Worm (Caenorhabditis elegans): ENCODE data around the gene W10G11.2.

Gene W10G11.2

ce11 chrII:3567576-3567975 is 6.1 kb upstream of the W10G11.2 start:
- TF ChIP-seq elt-2 (tag; optimal IDR thresholded peaks at IDR 0.05) (peak; percentile 45), lin-39 (tag; optimal IDR thresholded peaks at IDR 0.05) (peak; percentile 16)

- TF ChIP-seq aly-2 (tag; optimal IDR thresholded peaks at IDR 0.05): no peak
- TF ChIP-seq ceh-82 (tag; optimal IDR thresholded peaks at IDR 0.05): no peak
- TF ChIP-seq elt-1 (tag; optimal IDR thresholded peaks at IDR 0.05): no peak
- TF ChIP-seq nfya-1 (tag; optimal IDR thresholded peaks at IDR 0.05; ENCODE audit: insufficient read depth): no peak
- TF ChIP-seq daf-12 (tag; optimal IDR thresholded peaks at IDR 0.05): no peak
- TF ChIP-seq sea-2 (GFP tag; optimal IDR thresholded peaks at IDR 0.05): no peak
- no peak for TF ChIP-seq elt-2 (tag; optimal IDR thresholded peaks at IDR 0.05)
- TF ChIP-seq ZK546.5 (tag; optimal IDR thresholded peaks at IDR 0.05): no peak
- no peak for TF ChIP-seq unc-39 (tag; optimal IDR thresholded peaks at IDR 0.05)
- TF ChIP-seq nhr-77 (tag; optimal IDR thresholded peaks at IDR 0.05): no peak
- no peak for TF ChIP-seq hmg-11 (tag; optimal IDR thresholded peaks at IDR 0.05)
- no peak for TF ChIP-seq pqm-1 (tag; optimal IDR thresholded peaks at IDR 0.05)
- no peak for TF ChIP-seq lin-39 (tag; optimal IDR thresholded peaks at IDR 0.05)
- TF ChIP-seq eor-1 (tag; optimal IDR thresholded peaks at IDR 0.05): no peak
- TF ChIP-seq jun-1 (tag; optimal IDR thresholded peaks at IDR 0.05): no peak
- TF ChIP-seq tbx-2 (tag; optimal IDR thresholded peaks at IDR 0.05): no peak
- no peak for TF ChIP-seq ceh-16 (tag; optimal IDR thresholded peaks at IDR 0.05)
Measured at ce11 chrII:3567066-3567465, 5.6 kb upstream of the W10G11.2 start.

DNA sequence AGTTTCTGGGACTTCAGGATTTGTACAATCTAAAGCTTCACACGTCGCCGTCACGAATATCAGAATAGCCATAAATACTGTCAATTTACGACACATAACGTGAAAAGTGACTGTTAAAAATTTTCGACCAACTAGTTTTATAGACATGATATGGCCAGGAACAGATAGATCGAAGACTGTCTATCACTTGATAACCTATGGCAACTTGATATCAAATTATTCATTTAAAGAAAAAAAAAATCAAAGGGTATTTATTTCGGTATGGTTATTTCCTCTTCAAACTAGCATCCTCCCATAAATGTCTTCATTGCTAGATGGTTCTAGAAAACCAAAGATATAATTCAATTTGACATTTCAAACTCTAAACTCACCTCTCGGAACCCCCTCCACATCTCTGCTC is 958 bp upstream of the W10G11.2 start, which contains the start of gene W10G11.3:
Gene W10G11.3 (minus strand): TSS at position 101 of the 400 bp plus-strand sequence.
- TF ChIP-seq zag-1 (tag; optimal IDR thresholded peaks at IDR 0.05) (no peak), pha-4 (tag; optimal IDR thresholded peaks at IDR 0.05) (no peak), nhr-67 (tag; optimal IDR thresholded peaks at IDR 0.05) (no peak), nhr-28 (tag; optimal IDR thresholded peaks at IDR 0.05) (no peak), sea-2 (GFP tag; optimal IDR thresholded peaks at IDR 0.05) (no peak), eor-1 (tag; optimal IDR thresholded peaks at IDR 0.05) (no peak), nhr-25 (tag; optimal IDR thresholded peaks at IDR 0.05) (no peak), ceh-82 (tag; optimal IDR thresholded peaks at IDR 0.05) (no peak), lin-15B (tag; optimal IDR thresholded peaks at IDR 0.05) (no peak), mdl-1 (tag; optimal IDR thresholded peaks at IDR 0.05) (no peak), ztf-11 (tag; optimal IDR thresholded peaks at IDR 0.05) (no peak), ceh-28 (tag; optimal IDR thresholded peaks at IDR 0.05) (no peak), mml-1 (tag; optimal IDR thresholded peaks at IDR 0.05) (no peak), pqm-1 (tag; optimal IDR thresholded peaks at IDR 0.05) (no peak), elt-1 (tag; optimal IDR thresholded peaks at IDR 0.05) (no peak), nhr-43 (tag; optimal IDR thresholded peaks at IDR 0.05; ENCODE audit: poor library complexity, severe bottlenecking) (no peak), nhr-76 (tag; optimal IDR thresholded peaks at IDR 0.05) (no peak), R02D3.7 (tag; optimal IDR thresholded peaks at IDR 0.05) (no peak), nhr-237 (tag; optimal IDR thresholded peaks at IDR 0.05) (no peak)

ce11 chrII:3560592-3560991 is 869 bp downstream of the W10G11.2 start, which contains the start of gene W10G11.1:
Gene W10G11.1, minus strand, starts transcription at chrII:3560692.
- TF ChIP-seq aly-2 (tag; optimal IDR thresholded peaks at IDR 0.05) (no peak), nhr-12 (tag; optimal IDR thresholded peaks at IDR 0.05) (no peak), fkh-10 (GFP tag; optimal IDR thresholded peaks at IDR 0.05) (no peak), egl-5 (tag; optimal IDR thresholded peaks at IDR 0.05) (no peak), elt-3 (tag; optimal IDR thresholded peaks at IDR 0.05) (no peak), nhr-11 (tag; optimal IDR thresholded peaks at IDR 0.05) (no peak), nhr-237 (tag; optimal IDR thresholded peaks at IDR 0.05) (no peak), unc-62 (GFP tag; optimal IDR thresholded peaks at IDR 0.05) (no peak), lin-39 (tag; optimal IDR thresholded peaks at IDR 0.05) (no peak), nhr-23 (tag; optimal IDR thresholded peaks at IDR 0.05) (no peak), nhr-77 (tag; optimal IDR thresholded peaks at IDR 0.05) (no peak), hmg-11 (tag; optimal IDR thresholded peaks at IDR 0.05) (no peak)

All from whole organism, L3 larva.